Fruit fly (Drosophila melanogaster): ENCODE results near the gene CG14380.

DNA sequence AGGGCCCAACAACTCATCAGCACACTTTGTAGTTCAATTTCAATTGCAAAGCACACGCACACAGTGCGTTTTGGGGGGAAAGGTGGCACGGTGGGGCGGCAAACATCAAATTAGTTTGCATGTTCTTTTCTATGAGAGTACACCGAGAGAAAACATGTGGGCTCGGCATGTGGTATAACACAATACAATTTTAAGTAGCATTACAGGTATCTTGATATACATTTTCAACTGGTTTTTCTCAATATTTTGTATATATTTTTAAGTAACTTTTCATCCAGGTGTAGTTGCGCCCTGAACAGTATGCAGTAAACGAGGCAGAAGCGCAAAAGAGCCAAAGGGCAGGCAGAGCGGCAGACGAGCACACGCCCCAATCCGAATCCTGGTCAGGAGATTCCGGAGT lies 12.1 kb downstream of the CG14380 start:
- no peak for TF ChIP-seq CG16779 (tag; optimal IDR thresholded peaks at IDR 0.05)
- TF ChIP-seq CG6808 (GFP tag; optimal IDR thresholded peaks at IDR 0.05), result no peak
- TF ChIP-seq CG8119 (GFP tag; IDR thresholded peaks at IDR 0.05), result no peak
- no peak for TF ChIP-seq fd59A (GFP tag; optimal IDR thresholded peaks at IDR 0.05)
- no peak for TF ChIP-seq cyc (GFP tag; optimal IDR thresholded peaks at IDR 0.05)
- TF ChIP-seq Hr39 (GFP tag; optimal IDR thresholded peaks at IDR 0.05), result no peak
- no peak for TF ChIP-seq dac (GFP tag; optimal IDR thresholded peaks at IDR 0.05)

Measured in whole organism, prepupa.